Worm (Caenorhabditis elegans): ENCODE results near the gene H04M03.3.

- TF ChIP-seq egl-27 (tag; optimal IDR thresholded peaks at IDR 0.05) (no peak), jun-1 (tag; optimal IDR thresholded peaks at IDR 0.05) (no peak), nhr-77 (tag; optimal IDR thresholded peaks at IDR 0.05) (no peak), lin-13 (GFP tag; optimal IDR thresholded peaks at IDR 0.05) (no peak), unc-130 (tag; optimal IDR thresholded peaks at IDR 0.05) (no peak), grh-1 (GFP tag; IDR thresholded peaks at IDR 0.05) (no peak), snu-23 (GFP tag; optimal IDR thresholded peaks at IDR 0.05) (no peak), zag-1 (tag; optimal IDR thresholded peaks at IDR 0.05) (no peak)
Observed at ce11 chrIV:5858212-5858611, 33.2 kb upstream of the H04M03.3 start.

Data from whole organism, L1 larva.